Worm (Caenorhabditis elegans) whole organism, late embryonic: ENCODE results near the gene K01A12.2.

Experiments used
- ama-1 ChIP-seq: fragments of 150-350 bp; optimal IDR thresholded peaks from 2 replicates; lab custom pipeline; 2014
- ceh-34 ChIP-seq: sonication (generic microtip); optimal IDR thresholded peaks from 2 replicates; lab custom pipeline; 2016; ENCODE audit warnings: mild to moderate bottlenecking, missing genetic modification characterization, missing compliant biosample characterization
- elt-2 ChIP-seq: sonication (generic microtip); optimal IDR thresholded peaks from 2 replicates; lab custom pipeline; 2016; ENCODE audit warnings: missing genetic modification reagents, missing genetic modification characterization, missing compliant biosample characterization
- fkh-10 ChIP-seq: fragments of 150-350 bp; optimal IDR thresholded peaks from 2 replicates; lab custom pipeline; 2014; ENCODE audit warnings: missing biosample characterization, missing genetic modification reagents, missing genetic modification characterization
- nhr-11 ChIP-seq: fragments of 150-350 bp; optimal IDR thresholded peaks from 2 replicates; lab custom pipeline; 2014; ENCODE audit warnings: missing biosample characterization, missing genetic modification characterization

ce11 chrX:8599725-8600124 is 13.4 kb upstream of the K01A12.2 start:
- no peak for TF ChIP-seq fkh-10
- TF ChIP-seq nhr-11 (tag; lab: Kevin White, UChicago) = no peak
- TF ChIP-seq ceh-34 (tag; lab: Kevin White, UChicago) = no peak
- no peak for TF ChIP-seq ama-1
- TF ChIP-seq elt-2 (tag; lab: Kevin White, UChicago) = no peak
